Worm (Caenorhabditis elegans) whole organism, early embryonic: ENCODE data around the gene zmp-4.
"Not testable (repeated sequence)": the region's sequence is repeated elsewhere in the genome, so short reads cannot be mapped to it uniquely, and the experiment has no call there.

ENCODE experiments used
- B0310.2 ChIP-seq: sonication (generic microtip); optimal IDR thresholded peaks from 2 replicates; lab custom pipeline; 2016; ENCODE audit warnings: mild to moderate bottlenecking, missing genetic modification characterization, missing compliant biosample characterization
- F13C5.2 ChIP-seq: sonication (generic microtip); optimal IDR thresholded peaks from 2 replicates; lab custom pipeline; 2017; ENCODE audit warnings: mild to moderate bottlenecking, missing genetic modification characterization, inconsistent platforms, missing compliant biosample characterization
- aly-1 ChIP-seq: sonication (generic microtip); optimal IDR thresholded peaks from 2 replicates; lab custom pipeline; 2016; ENCODE audit warnings: missing genetic modification characterization, missing compliant biosample characterization
- ama-1 ChIP-seq: fragments of 150-350 bp; optimal IDR thresholded peaks from 2 replicates; lab custom pipeline; 2014
- ceh-13 ChIP-seq: fragments of 200-800 bp; sonication (Bioruptor generic); optimal IDR thresholded peaks from 2 replicates; lab custom pipeline; 2018; ENCODE audit warnings: mild to moderate bottlenecking, missing genetic modification characterization, missing compliant biosample characterization
- ceh-36 ChIP-seq: sonication (generic microtip); optimal IDR thresholded peaks from 2 replicates; lab custom pipeline; 2016; ENCODE audit warnings: missing genetic modification characterization, inconsistent platforms, missing compliant biosample characterization
- ets-7 ChIP-seq: sonication (generic microtip); optimal IDR thresholded peaks from 2 replicates; lab custom pipeline; 2016; ENCODE audit warnings: missing genotype, missing genetic modification characterization, missing compliant biosample characterization
- flt-1 ChIP-seq: fragments of 200-800 bp; sonication (Bioruptor generic); IDR thresholded peaks from 2 replicates; pipeline ENCODE4 v1.3.6; 2022; ENCODE audit warnings: missing genetic modification characterization, missing compliant biosample characterization
- hmbx-1 ChIP-seq: sonication (generic microtip); optimal IDR thresholded peaks from 2 replicates; lab custom pipeline; 2016; ENCODE audit warnings: mild to moderate bottlenecking, missing genetic modification characterization, missing compliant biosample characterization
- hmg-4 ChIP-seq: fragments of 200-800 bp; sonication (Bioruptor generic); optimal IDR thresholded peaks from 2 replicates; lab custom pipeline; 2018; ENCODE audit warnings: mild to moderate bottlenecking, missing genetic modification characterization, missing compliant biosample characterization
- hnd-1 ChIP-seq: sonication (generic microtip); optimal IDR thresholded peaks from 2 replicates; lab custom pipeline; 2016; ENCODE audit warnings: missing genetic modification characterization, missing compliant biosample characterization
- pes-1 ChIP-seq: fragments of 200-800 bp; sonication (Bioruptor generic); IDR thresholded peaks from 2 replicates; pipeline ENCODE4 v1.3.6; 2022; ENCODE audit warnings: missing genetic modification reagents, missing genetic modification characterization, missing compliant biosample characterization
- scrt-1 ChIP-seq: fragments of 200-800 bp; sonication (Bioruptor generic); IDR thresholded peaks from 2 replicates; pipeline ENCODE4 v1.3.6; 2022; ENCODE audit warnings: missing genetic modification characterization, missing compliant biosample characterization
- sea-1 ChIP-seq: fragments of 200-800 bp; sonication (Bioruptor generic); conservative IDR thresholded peaks from 2 replicates; pipeline ENCODE4 v1.3.6; 2022; ENCODE audit warnings: missing genetic modification characterization, missing compliant biosample characterization
- tbx-11 ChIP-seq: fragments of 200-800 bp; sonication (Bioruptor generic); IDR thresholded peaks from 2 replicates; pipeline ENCODE4 v1.3.6; 2022; ENCODE audit warnings: missing genetic modification characterization, missing compliant biosample characterization
- tbx-37 ChIP-seq: fragments of 200-800 bp; sonication (Bioruptor generic); conservative IDR thresholded peaks from 2 replicates; pipeline ENCODE4 v1.3.6; 2022; ENCODE audit warnings: missing genetic modification reagents, missing genetic modification characterization, missing compliant biosample characterization
- tra-4 ChIP-seq: sonication (generic microtip); optimal IDR thresholded peaks from 2 replicates; lab custom pipeline; 2017; ENCODE audit warnings: missing genetic modification characterization, missing compliant biosample characterization

Gene zmp-4

DNA sequence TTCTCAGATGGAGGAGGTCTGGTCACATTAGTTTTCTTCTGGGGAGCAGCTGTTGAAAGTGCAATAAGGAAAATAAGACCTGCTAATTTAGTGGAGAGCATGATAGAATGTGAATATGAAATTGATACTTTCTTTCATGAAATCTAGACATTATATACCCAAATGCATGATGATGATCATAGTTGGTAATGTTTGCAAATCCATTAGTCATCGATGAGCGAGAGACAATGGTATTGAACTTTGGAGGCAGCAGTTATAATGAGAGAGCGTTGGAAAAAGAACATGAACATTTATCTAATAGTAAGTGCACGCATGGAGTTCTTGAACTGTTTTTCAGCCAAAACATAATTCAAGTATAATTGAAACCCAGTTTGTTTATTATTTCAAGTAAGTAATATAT lies 23.7 kb downstream of the zmp-4 start, which contains the start of gene H12D21.6:
H12D21.6 (minus strand) TSS at position 101 of the 400 bp plus-strand sequence.
- no peak for TF ChIP-seq aly-1 (tag; lab: Kevin White, UChicago)
- TF ChIP-seq sea-1 (GFP tag; lab: Robert Waterston, UW), result no peak
- no peak for TF ChIP-seq tbx-37 (GFP tag; lab: Robert Waterston, UW)
- no peak for TF ChIP-seq hnd-1
- TF ChIP-seq tra-4, result no peak
- TF ChIP-seq F13C5.2 (tag; lab: Kevin White, UChicago), result no peak
- TF ChIP-seq tbx-11, result no peak
- no peak for TF ChIP-seq scrt-1
- no peak for TF ChIP-seq hmbx-1 (tag; lab: Kevin White, UChicago)
- TF ChIP-seq flt-1 (GFP tag; lab: Robert Waterston, UW), result no peak
- TF ChIP-seq pes-1, result no peak
- no peak for TF ChIP-seq ama-1 (lab: Kevin White, UChicago)
- TF ChIP-seq hmg-4 (GFP tag; lab: Kevin White, UChicago), result no peak
- TF ChIP-seq ceh-13 (GFP tag; lab: Kevin White, UChicago), result no peak
- TF ChIP-seq B0310.2 (tag; lab: Kevin White, UChicago), result no peak
- TF ChIP-seq ets-7 (tag; lab: Kevin White, UChicago), result no peak

DNA sequence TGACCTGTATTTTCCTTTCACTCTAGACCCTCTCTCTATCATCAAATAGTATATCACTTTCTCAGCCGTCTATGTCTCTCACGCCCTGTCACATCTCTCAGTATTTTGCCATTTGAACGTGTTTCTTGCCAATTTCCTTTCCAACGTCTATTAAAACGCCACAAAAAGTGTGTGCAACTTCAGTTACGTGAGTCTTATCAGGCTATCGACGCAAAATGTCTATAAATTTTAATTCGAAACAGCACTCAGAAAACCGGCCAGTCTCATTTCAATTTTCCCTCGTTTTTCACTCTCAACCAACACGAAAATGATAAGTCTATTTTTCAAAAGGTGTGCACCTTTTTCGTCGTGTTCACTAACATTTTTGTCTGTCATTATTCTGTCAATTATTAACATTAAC lies 25.9 kb downstream of the zmp-4 start, which contains the start of gene mpst-3:
mpst-3 (plus strand) TSS at position 91 of the 400 bp plus-strand sequence.
- TF ChIP-seq hmg-4 (GFP tag; lab: Kevin White, UChicago) (no peak), ceh-36 (no peak), sea-1 (GFP tag; lab: Robert Waterston, UW) (no peak), scrt-1 (no peak), tbx-37 (GFP tag; lab: Robert Waterston, UW) (no peak), F13C5.2 (tag; lab: Kevin White, UChicago) (no peak), flt-1 (GFP tag; lab: Robert Waterston, UW) (no peak), ets-7 (tag; lab: Kevin White, UChicago) (no peak), ama-1 (lab: Kevin White, UChicago) (no peak), pes-1 (no peak), ceh-13 (GFP tag; lab: Kevin White, UChicago) (no peak), hmbx-1 (tag; lab: Kevin White, UChicago) (no peak)

DNA sequence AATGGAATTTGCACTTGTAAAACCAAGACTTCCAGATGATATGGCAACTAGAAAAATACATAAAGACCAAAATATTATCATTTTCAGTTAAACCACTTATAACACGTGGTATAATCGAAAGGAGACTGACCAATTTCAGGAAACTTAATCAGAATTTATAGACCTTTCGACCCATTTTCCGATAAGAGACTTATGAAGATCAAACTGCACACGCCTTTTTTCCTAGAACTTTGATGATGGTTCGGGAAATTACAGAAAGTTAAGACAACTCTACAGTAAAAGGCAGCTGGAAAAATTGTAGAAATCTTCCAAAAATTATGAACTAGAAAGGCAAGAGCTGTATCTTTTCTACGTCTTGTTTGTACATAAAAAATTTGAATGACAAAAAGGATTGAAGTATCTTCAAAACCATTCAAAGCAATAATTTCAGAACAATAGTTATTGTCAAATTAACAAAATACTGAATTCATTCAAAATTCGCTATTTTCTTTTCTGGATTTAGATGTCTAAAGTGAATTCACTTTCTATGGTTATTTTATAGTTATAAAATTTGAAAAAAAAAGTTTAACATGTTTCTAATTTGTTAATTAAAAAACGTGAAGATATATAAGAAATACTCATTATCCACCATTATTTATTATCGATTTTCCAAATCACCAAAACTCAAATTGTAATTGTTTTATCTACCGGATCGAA lies 27.9 kb downstream of the zmp-4 start, which contains the start of the genes mpst-2 and H12D21.5:
mpst-2 (minus strand) TSS at position 101 of the 696 bp plus-strand sequence.
H12D21.5 (plus strand) TSS at position 646 of the 696 bp plus-strand sequence.
- no peak for TF ChIP-seq ama-1 (lab: Kevin White, UChicago)
- no peak for TF ChIP-seq tra-4
- TF ChIP-seq flt-1 (GFP tag; lab: Robert Waterston, UW), result no peak
- TF ChIP-seq hmbx-1 (tag; lab: Kevin White, UChicago), result no peak
- TF ChIP-seq B0310.2 (tag; lab: Kevin White, UChicago), result no peak
- no peak for TF ChIP-seq hnd-1
- TF ChIP-seq tbx-11, result no peak
- no peak for TF ChIP-seq hmg-4 (GFP tag; lab: Kevin White, UChicago)
- no peak for TF ChIP-seq scrt-1
- no peak for TF ChIP-seq pes-1
- TF ChIP-seq aly-1 (tag; lab: Kevin White, UChicago), result no peak
- TF ChIP-seq sea-1 (GFP tag; lab: Robert Waterston, UW), result no peak

- TF ChIP-seq ceh-13 (GFP tag; lab: Kevin White, UChicago); ceh-36; ets-7 (tag; lab: Kevin White, UChicago): not testable (repeated sequence)
Measured at ce11 chrV:14890782-14891181, 30.6 kb downstream of the zmp-4 start, which contains the start of gene nspa-2. Gene nspa-2, plus strand, starts transcription at chrV:14891082.

DNA sequence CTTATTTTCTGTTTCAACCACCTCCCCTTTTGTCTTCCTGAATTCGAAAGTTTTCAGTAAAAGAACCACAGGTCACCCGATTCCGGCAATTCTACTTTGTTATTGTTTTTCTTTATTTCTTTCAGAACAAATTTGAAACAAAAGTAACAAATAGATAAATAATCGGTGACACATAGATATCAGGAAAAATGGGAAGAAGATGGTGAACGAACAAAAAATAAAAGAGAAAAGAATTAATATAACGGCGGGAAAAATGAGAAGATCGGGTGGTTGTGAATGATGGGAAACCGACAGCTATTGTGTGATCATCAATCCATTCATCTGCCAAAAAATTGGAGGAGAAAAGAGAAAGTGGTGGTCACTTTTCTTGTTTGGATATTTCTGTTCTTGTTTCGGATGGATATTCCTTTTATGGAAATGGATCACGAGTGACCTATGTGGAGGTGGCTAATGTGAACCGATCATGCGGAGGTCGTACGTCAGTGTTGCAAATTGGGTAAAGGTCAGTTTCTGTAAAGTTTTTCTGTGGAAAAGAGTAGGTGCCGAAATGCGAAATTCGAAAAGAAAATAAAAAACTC lies 44.1 kb downstream of the zmp-4 start:
- TF ChIP-seq hmbx-1 (tag; lab: Kevin White, UChicago) (no peak), hmg-4 (GFP tag; lab: Kevin White, UChicago) (no peak), tbx-37 (GFP tag; lab: Robert Waterston, UW) (no peak), ceh-36 (no peak), B0310.2 (tag; lab: Kevin White, UChicago) (no peak), flt-1 (GFP tag; lab: Robert Waterston, UW) (no peak), tra-4 (no peak), pes-1 (no peak), sea-1 (GFP tag; lab: Robert Waterston, UW) (no peak), ets-7 (tag; lab: Kevin White, UChicago) (no peak), F13C5.2 (tag; lab: Kevin White, UChicago) (no peak), ceh-13 (GFP tag; lab: Kevin White, UChicago) (no peak), scrt-1 (no peak), ama-1 (lab: Kevin White, UChicago) (no peak), hnd-1 (no peak), aly-1 (tag; lab: Kevin White, UChicago) (no peak), tbx-11 (no peak)

DNA sequence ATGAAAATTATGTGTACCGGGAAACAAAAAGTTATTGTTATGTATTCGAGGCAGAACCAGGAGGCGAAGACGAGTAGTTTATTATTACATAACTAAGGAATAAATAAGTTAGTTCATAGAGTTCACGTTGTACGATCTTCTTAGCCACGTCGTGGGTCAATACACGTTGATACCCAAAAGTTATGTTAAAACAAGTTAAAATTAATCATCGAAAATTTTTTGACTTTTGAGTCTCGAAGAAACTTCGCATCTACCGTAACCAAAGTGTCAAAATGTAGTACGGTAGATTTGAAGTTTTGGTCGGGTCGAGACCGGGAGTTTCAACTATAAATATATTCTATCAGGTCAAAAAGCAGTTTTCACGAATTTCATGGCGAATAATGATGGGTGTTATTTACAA lies 44.7 kb downstream of the zmp-4 start, which contains the start of gene ZC412.10:
ZC412.10 (minus strand) TSS at position 101 of the 400 bp plus-strand sequence.
- not testable (repeated sequence) for TF ChIP-seq ets-7 (tag; lab: Kevin White, UChicago); tbx-37 (GFP tag; lab: Robert Waterston, UW); tra-4

DNA sequence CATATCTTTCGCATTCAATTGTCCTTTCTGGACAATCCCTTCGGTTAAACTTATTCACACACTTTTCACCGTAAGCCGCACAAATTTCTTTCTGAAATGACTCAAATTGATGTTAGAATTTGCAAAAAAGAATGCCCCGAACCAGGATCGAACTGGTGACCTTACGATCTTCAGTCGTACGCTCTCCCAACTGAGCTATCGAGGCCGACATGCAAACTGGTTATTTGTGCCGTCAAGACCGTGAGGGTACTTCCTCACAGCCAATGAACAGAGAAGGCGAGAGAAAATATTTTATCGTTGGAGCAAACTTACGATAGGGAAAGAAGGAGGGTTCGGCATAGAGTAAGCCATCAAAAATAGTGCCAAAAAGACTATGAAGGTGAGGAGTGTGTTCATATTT lies 45.2 kb downstream of the zmp-4 start:
- TF ChIP-seq hnd-1 (no peak), aly-1 (tag; lab: Kevin White, UChicago) (no peak), tbx-37 (GFP tag; lab: Robert Waterston, UW) (peak; percentile 49; the same call in 1 of the 2 replicates), scrt-1 (peak; percentile 74), tra-4 (no peak), pes-1 (peak; percentile 83), B0310.2 (tag; lab: Kevin White, UChicago) (peak; percentile 72), sea-1 (GFP tag; lab: Robert Waterston, UW) (no peak), hmg-4 (GFP tag; lab: Kevin White, UChicago) (peak; percentile 41), ceh-13 (GFP tag; lab: Kevin White, UChicago) (peak; percentile 30), flt-1 (GFP tag; lab: Robert Waterston, UW) (peak; percentile 73), ama-1 (lab: Kevin White, UChicago) (no peak), ceh-36 (peak; percentile 53), ets-7 (tag; lab: Kevin White, UChicago) (no peak), hmbx-1 (tag; lab: Kevin White, UChicago) (no peak), tbx-11 (peak; percentile 45; the same call in 1 of the 2 replicates), F13C5.2 (tag; lab: Kevin White, UChicago) (peak; percentile 44)
